Worm (Caenorhabditis elegans) whole organism, young adult: Measurements from ENCODE around the gene frl-1.
A peak's percentile ranks its signal among the peaks of the same experiment; 100 is the strongest.

Experiments used
- B0261.1 ChIP-seq: sonication (generic microtip); optimal IDR thresholded peaks from 2 replicates; lab custom pipeline; 2016; ENCODE audit warnings: mild to moderate bottlenecking, missing genetic modification characterization, moderate library complexity, missing compliant biosample characterization
- B0336.3 ChIP-seq: fragments of 200-800 bp; sonication (Bioruptor generic); IDR thresholded peaks from 2 replicates; pipeline ENCODE4 v1.3.6; 2022; ENCODE audit warnings: missing genetic modification characterization, missing compliant biosample characterization
- C17E4.6 ChIP-seq: fragments of 200-800 bp; sonication (Bioruptor generic); IDR thresholded peaks from 2 replicates; pipeline ENCODE4 v1.3.6; 2022; ENCODE audit warnings: missing genetic modification reagents, missing genetic modification characterization, missing compliant biosample characterization
- F22D6.2 ChIP-seq: sonication (generic microtip); optimal IDR thresholded peaks from 2 replicates; lab custom pipeline; 2016; ENCODE audit warnings: mild to moderate bottlenecking, missing genetic modification characterization, missing compliant biosample characterization
- F33H1.4 ChIP-seq: fragments of 200-800 bp; sonication (Bioruptor generic); IDR thresholded peaks from 2 replicates; pipeline ENCODE4 v1.3.6; 2022; ENCODE audit warnings: missing genetic modification reagents, missing genetic modification characterization, missing compliant biosample characterization
- F57C9.4 ChIP-seq: sonication (generic microtip); optimal IDR thresholded peaks from 2 replicates; lab custom pipeline; 2017; ENCODE audit warnings: mild to moderate bottlenecking, missing genetic modification characterization, missing compliant biosample characterization
- K11D2.4 ChIP-seq: fragments of 200-800 bp; sonication (Bioruptor generic); IDR thresholded peaks from 2 replicates; pipeline ENCODE4 v1.3.6; 2022; ENCODE audit warnings: missing genetic modification reagents, missing genetic modification characterization, missing compliant biosample characterization
- Y79H2A.3 ChIP-seq: fragments of 200-800 bp; sonication (Bioruptor generic); conservative IDR thresholded peaks from 2 replicates; pipeline ENCODE4 v1.3.6; 2022; ENCODE audit warnings: missing genetic modification reagents, missing genetic modification characterization, missing compliant biosample characterization
- Y95B8A.8 ChIP-seq: fragments of 200-800 bp; sonication (Bioruptor generic); IDR thresholded peaks from 2 replicates; pipeline ENCODE4 v1.3.6; 2022; ENCODE audit warnings: missing genetic modification reagents, missing genetic modification characterization, missing compliant biosample characterization
- akir-1 ChIP-seq: fragments of 200-800 bp; sonication (Bioruptor generic); optimal IDR thresholded peaks from 2 replicates; lab custom pipeline; 2018; ENCODE audit warnings: mild to moderate bottlenecking, missing genetic modification characterization, moderate library complexity, missing compliant biosample characterization
- ccch-3 ChIP-seq: fragments of 200-800 bp; sonication (Bioruptor generic); optimal IDR thresholded peaks from 2 replicates; lab custom pipeline; 2018; ENCODE audit warnings: mild to moderate bottlenecking, missing genetic modification characterization, missing compliant biosample characterization
- ceh-40 ChIP-seq: fragments of 200-800 bp; sonication (Bioruptor generic); IDR thresholded peaks from 2 replicates; pipeline ENCODE4 v1.3.6; 2022; ENCODE audit warnings: missing genetic modification characterization, missing compliant biosample characterization
- ceh-58 ChIP-seq: fragments of 200-800 bp; sonication (Bioruptor generic); IDR thresholded peaks from 2 replicates; pipeline ENCODE4 v1.3.6; 2022; ENCODE audit warnings: missing genetic modification characterization, missing compliant biosample characterization
- efl-1 ChIP-seq: fragments of 150-350 bp; optimal IDR thresholded peaks from 2 replicates; lab custom pipeline; 2014; ENCODE audit warnings: missing biosample characterization, missing genetic modification reagents, missing genetic modification characterization
- egrh-3 ChIP-seq: fragments of 200-800 bp; sonication (Bioruptor generic); IDR thresholded peaks from 2 replicates; pipeline ENCODE4 v1.3.6; 2022; ENCODE audit warnings: missing genetic modification reagents, missing genetic modification characterization, missing compliant biosample characterization
- him-1 ChIP-seq: sonication (generic microtip); optimal IDR thresholded peaks from 2 replicates; lab custom pipeline; 2016; ENCODE audit warnings: missing genotype, missing genetic modification reagents, missing genetic modification characterization, missing compliant biosample characterization
- hrde-1 ChIP-seq: sonication (generic microtip); optimal IDR thresholded peaks from 2 replicates; lab custom pipeline; 2016; ENCODE audit warnings: missing genetic modification characterization, mild to moderate bottlenecking, missing compliant biosample characterization, moderate library complexity, missing genotype, missing genetic modification reagents, borderline replicate concordance
- let-607 ChIP-seq, 2 experiments: fragments of 200-800 bp in 1 of 2; sonication (Bioruptor generic) in 1 of 2; sonication (generic microtip) in 1 of 2; optimal IDR thresholded peaks; 2 replicates each; lab custom pipeline; 2016 to 2018; ENCODE audit warnings: mild to moderate bottlenecking in 2 of 2, missing compliant biosample characterization in 2 of 2, missing genetic modification characterization in 2 of 2, moderate library complexity in 2 of 2, missing genotype in 1 of 2
- lin-26 ChIP-seq: fragments of 200-800 bp; sonication (Bioruptor generic); IDR thresholded peaks from 2 replicates; pipeline ENCODE4 v1.3.6; 2022; ENCODE audit warnings: missing genetic modification reagents, missing genetic modification characterization, missing compliant biosample characterization
- lin-54 ChIP-seq: fragments of 200-800 bp; sonication (Bioruptor generic); optimal IDR thresholded peaks from 2 replicates; lab custom pipeline; 2018; ENCODE audit warnings: mild to moderate bottlenecking, missing genetic modification characterization, missing compliant biosample characterization
- mcd-1 ChIP-seq: fragments of 200-800 bp; sonication (Bioruptor generic); IDR thresholded peaks from 2 replicates; pipeline ENCODE4 v1.3.6; 2022; ENCODE audit warnings: missing genetic modification reagents, missing genetic modification characterization, missing compliant biosample characterization
- nhr-80 ChIP-seq: sonication (generic microtip); optimal IDR thresholded peaks from 2 replicates; lab custom pipeline; 2016; ENCODE audit warnings: missing genetic modification characterization, missing compliant biosample characterization
- pbrm-1 ChIP-seq: fragments of 200-800 bp; sonication (Bioruptor generic); IDR thresholded peaks from 2 replicates; pipeline ENCODE4 v1.3.6; 2022; ENCODE audit warnings: missing genetic modification reagents, missing genetic modification characterization, missing compliant biosample characterization
- pha-4 ChIP-seq: fragments of 150-350 bp; sonication (generic microtip); optimal IDR thresholded peaks from 2 replicates; lab custom pipeline; 2014; ENCODE audit warnings: missing biosample characterization, missing genetic modification reagents, missing genetic modification characterization
- rcor-1 ChIP-seq: fragments of 200-800 bp; sonication (Bioruptor generic); IDR thresholded peaks from 2 replicates; pipeline ENCODE4 v1.3.6; 2022; ENCODE audit warnings: missing genetic modification reagents, missing genetic modification characterization, missing compliant biosample characterization
- rec-8 ChIP-seq, 2 experiments: sonication (generic microtip); optimal IDR thresholded peaks; 2 replicates each; lab custom pipeline; 2016; ENCODE audit warnings: mild to moderate bottlenecking in 2 of 2, missing genetic modification characterization in 2 of 2, missing genetic modification reagents in 2 of 2, missing genotype in 2 of 2, missing biosample characterization in 1 of 2, missing compliant biosample characterization in 1 of 2, moderate library complexity in 1 of 2
- sdz-38 ChIP-seq: sonication (generic microtip); optimal IDR thresholded peaks from 2 replicates; lab custom pipeline; 2016; ENCODE audit warnings: missing genotype, missing genetic modification characterization, missing compliant biosample characterization
- snpc-1.3 ChIP-seq: sonication (generic microtip); optimal IDR thresholded peaks from 2 replicates; lab custom pipeline; 2017; ENCODE audit warnings: missing genetic modification characterization, mild to moderate bottlenecking, missing compliant biosample characterization, antibody characterized with exemption, moderate library complexity, missing genotype, missing genetic modification reagents; ENCODE audit not compliant: insufficient read depth
- sptf-2 ChIP-seq: fragments of 200-800 bp; sonication (Bioruptor generic); optimal IDR thresholded peaks from 2 replicates; lab custom pipeline; 2018; ENCODE audit warnings: mild to moderate bottlenecking, missing genetic modification characterization, missing compliant biosample characterization
- ztf-22 ChIP-seq: fragments of 200-800 bp; sonication (Bioruptor generic); optimal IDR thresholded peaks from 2 replicates; lab custom pipeline; 2018; ENCODE audit warnings: mild to moderate bottlenecking, missing genetic modification characterization, moderate library complexity, missing compliant biosample characterization
- ztf-26 ChIP-seq: sonication (generic microtip); optimal IDR thresholded peaks from 2 replicates; lab custom pipeline; 2017; ENCODE audit warnings: missing genetic modification characterization, missing compliant biosample characterization
- ztf-6 ChIP-seq: fragments of 200-800 bp; sonication (Bioruptor generic); IDR thresholded peaks from 2 replicates; pipeline ENCODE4 v1.3.6; 2022; ENCODE audit warnings: missing genetic modification reagents, missing genetic modification characterization, missing compliant biosample characterization

Gene frl-1

DNA sequence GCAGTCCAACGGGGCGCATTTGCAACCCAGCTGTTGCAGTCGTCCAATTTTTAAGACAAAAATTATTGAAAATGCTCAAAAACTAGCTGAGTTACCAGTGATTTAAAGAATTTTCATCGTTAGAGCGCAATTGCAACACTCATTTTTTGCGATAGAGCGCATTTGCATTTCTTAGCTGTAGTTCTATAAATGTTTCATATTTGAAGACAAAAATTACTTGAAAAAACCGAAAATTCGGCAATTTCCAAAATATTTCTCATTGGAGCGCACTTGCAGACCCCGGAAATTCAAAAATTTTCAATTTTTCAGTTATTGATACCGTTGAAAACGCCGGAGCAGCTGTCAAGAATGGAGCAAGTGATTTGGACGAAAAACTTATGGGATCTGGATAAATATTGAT, 11.9 kb upstream of the frl-1 start:
- TF ChIP-seq ccch-3 (GFP tag; lab: Kevin White, UChicago) (no peak), him-1 (tag; lab: Kevin White, UChicago) (no peak), B0336.3 (no peak), mcd-1 (peak; percentile 55), lin-26 (GFP tag; lab: Robert Waterston, UW) (no peak)
- TF ChIP-seq, all 124 proteins: peak for 1

DNA sequence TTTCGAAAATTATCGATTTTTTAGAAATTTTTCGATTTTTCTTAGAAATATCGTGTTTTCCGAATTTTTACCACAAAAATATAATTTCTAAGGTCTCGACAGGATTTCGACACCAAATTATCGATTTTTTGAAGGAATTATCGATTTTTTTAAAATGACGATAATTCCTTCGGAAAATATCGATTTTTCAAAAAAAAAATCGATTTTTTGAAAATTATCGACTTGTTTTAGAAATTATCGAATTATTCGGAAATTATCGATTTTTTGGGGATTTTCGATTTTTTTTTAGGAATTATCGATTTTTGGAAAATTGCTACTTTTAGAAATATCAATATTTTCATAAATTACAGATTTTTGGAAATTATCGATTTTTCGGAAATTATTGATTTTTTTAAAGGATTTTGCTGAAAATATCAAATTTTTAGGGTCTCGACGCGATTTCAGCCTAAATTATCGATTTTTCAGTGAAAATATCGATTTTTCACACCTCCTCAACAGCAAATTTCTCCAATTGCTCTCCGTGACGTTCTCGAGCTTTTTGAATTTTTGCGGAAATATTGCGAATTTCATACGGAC, 11.2 kb upstream of the frl-1 start:
- TF ChIP-seq ztf-6 (GFP tag; lab: Robert Waterston, UW), result no peak
- no peak for TF ChIP-seq ztf-22 (GFP tag; lab: Kevin White, UChicago)
- TF ChIP-seq let-607 (tag; optimal IDR thresholded peaks at IDR 0.05; lab: Kevin White, UChicago), result no peak
- no peak for TF ChIP-seq nhr-80
- TF ChIP-seq ceh-40 (GFP tag; lab: Robert Waterston, UW), result no peak
- TF ChIP-seq Y95B8A.8 (GFP tag; lab: Robert Waterston, UW), result no peak
- TF ChIP-seq ztf-26 (tag; lab: Kevin White, UChicago), result no peak
- no peak for TF ChIP-seq sdz-38
- TF ChIP-seq snpc-1.3 (tag; lab: Kevin White, UChicago), result no peak
- TF ChIP-seq C17E4.6 (GFP tag; lab: Robert Waterston, UW), result no peak
- no peak for TF ChIP-seq efl-1
- no peak for TF ChIP-seq F57C9.4 (tag; lab: Kevin White, UChicago)
- TF ChIP-seq F22D6.2 (tag; lab: Kevin White, UChicago), result no peak
- no peak for TF ChIP-seq ceh-58 (GFP tag; lab: Robert Waterston, UW)

DNA sequence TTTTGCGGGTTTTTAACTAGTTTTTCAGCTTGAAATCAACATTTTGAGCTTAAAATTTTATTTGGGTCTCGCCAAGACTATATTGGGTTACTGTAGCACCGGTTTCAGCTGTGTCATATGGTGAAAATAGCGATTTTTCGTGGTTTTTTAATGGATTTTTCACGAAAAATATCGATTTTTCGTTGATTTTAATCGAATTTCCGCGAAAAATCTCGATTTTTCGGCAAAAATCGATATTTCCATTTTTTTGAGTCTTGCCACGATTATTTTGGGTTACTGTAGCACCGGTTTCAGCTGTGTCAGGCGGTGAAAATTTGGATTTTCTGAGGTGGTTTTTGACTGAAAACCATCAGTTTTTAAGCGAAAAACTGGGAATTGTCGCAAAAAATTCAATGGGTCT, 8.6 kb upstream of the frl-1 start:
- TF ChIP-seq Y79H2A.3 (no peak), C17E4.6 (GFP tag; lab: Robert Waterston, UW) (no peak), egrh-3 (GFP tag; lab: Robert Waterston, UW) (no peak)
- TF ChIP-seq, all 124 proteins: peak for 0

DNA sequence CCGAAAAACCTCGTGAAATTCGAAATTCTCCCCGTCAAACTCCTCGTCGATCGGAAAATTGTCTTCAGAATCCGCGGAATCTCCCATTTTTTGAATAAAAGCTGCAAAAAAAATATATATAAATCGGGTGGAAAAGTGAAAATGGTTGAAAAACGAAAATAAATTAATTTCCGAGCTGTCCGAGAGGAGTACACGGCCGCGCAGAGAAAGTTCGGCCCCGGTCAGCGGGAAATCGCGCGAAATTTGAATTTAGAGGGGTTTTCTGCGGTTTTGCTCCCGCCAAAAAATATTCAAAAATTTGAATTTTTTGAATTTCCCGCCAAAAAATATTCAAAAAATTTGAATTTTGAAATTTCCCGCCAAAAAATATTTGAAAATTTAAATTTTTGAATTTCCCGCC, 7.1 kb upstream of the frl-1 start, which contains the start of gene Y48G9A.11:
Y48G9A.11 (minus strand) TSS at position 101 of the 400 bp plus-strand sequence.
- no peak for TF ChIP-seq hrde-1 (tag; lab: Kevin White, UChicago)
- TF ChIP-seq mcd-1, result peak; percentile 39; the same call in 1 of the 2 replicates
- TF ChIP-seq lin-54 (GFP tag; lab: Kevin White, UChicago), result peak; percentile 36
- peak; percentile 33 for TF ChIP-seq F33H1.4
- no peak for TF ChIP-seq akir-1 (GFP tag; lab: Kevin White, UChicago)
- TF ChIP-seq pbrm-1 (GFP tag; lab: Robert Waterston, UW), result no peak
- no peak for TF ChIP-seq sptf-2 (GFP tag; lab: Kevin White, UChicago)
- TF ChIP-seq K11D2.4 (GFP tag; lab: Robert Waterston, UW), result no peak
- no peak for TF ChIP-seq rcor-1
- TF ChIP-seq pha-4 (tag; lab: Kevin White, UChicago), result no peak

DNA sequence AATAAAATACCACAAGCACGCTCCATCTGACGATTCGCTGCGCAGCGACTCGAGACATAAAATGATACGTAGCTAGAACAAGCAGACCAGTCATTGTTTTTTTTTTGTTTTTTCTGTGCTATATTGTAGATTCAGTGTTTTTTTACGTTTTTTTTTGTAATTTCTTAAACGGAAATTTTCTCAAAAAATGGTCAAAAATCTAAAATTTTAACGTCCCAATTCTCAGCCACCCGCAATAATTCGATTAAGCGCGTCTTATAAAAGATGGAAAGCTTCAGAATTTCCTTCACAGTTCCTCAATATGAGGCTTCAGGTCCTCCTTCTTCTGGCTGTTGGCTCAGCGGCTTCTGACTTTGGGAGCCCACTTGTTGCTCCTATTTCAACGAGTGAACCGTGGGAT, 6.4 kb upstream of the frl-1 start, which contains the start of gene Y48G9A.6:
Y48G9A.6 (plus strand) TSS at position 301 of the 400 bp plus-strand sequence.
- TF ChIP-seq B0261.1 (tag; lab: Kevin White, UChicago) (no peak), rec-8 (tag; optimal IDR thresholded peaks at IDR 0.05; lab: Kevin White, UChicago) (no peak)
